Worm (Caenorhabditis elegans) whole organism, young adult: ENCODE data around the gene cng-1.

Experiments used
- F49E8.2 ChIP-seq: sonication (generic microtip); optimal IDR thresholded peaks from 3 replicates; lab custom pipeline; 2017; ENCODE audit warnings: missing genetic modification characterization, mild to moderate bottlenecking, missing compliant biosample characterization, antibody characterized with exemption, moderate library complexity; ENCODE audit not compliant: insufficient read depth
- ceh-40 ChIP-seq: fragments of 200-800 bp; sonication (Bioruptor generic); IDR thresholded peaks from 2 replicates; pipeline ENCODE4 v1.3.6; 2022; ENCODE audit warnings: missing genetic modification characterization, missing compliant biosample characterization
- hmg-20 ChIP-seq: fragments of 200-800 bp; sonication (Bioruptor generic); IDR thresholded peaks from 2 replicates; pipeline ENCODE4 v1.3.6; 2022; ENCODE audit warnings: missing genetic modification reagents, missing genetic modification characterization, missing compliant biosample characterization
- let-607 ChIP-seq, 2 experiments: fragments of 200-800 bp in 1 of 2; sonication (Bioruptor generic) in 1 of 2; sonication (generic microtip) in 1 of 2; optimal IDR thresholded peaks; 2 replicates each; lab custom pipeline; 2016 to 2018; ENCODE audit warnings: mild to moderate bottlenecking in 2 of 2, missing compliant biosample characterization in 2 of 2, missing genetic modification characterization in 2 of 2, moderate library complexity in 2 of 2, missing genotype in 1 of 2
- mcd-1 ChIP-seq: fragments of 200-800 bp; sonication (Bioruptor generic); IDR thresholded peaks from 2 replicates; pipeline ENCODE4 v1.3.6; 2022; ENCODE audit warnings: missing genetic modification reagents, missing genetic modification characterization, missing compliant biosample characterization
- nfya-1 ChIP-seq: sonication (generic microtip); optimal IDR thresholded peaks from 2 replicates; lab custom pipeline; 2017; ENCODE audit warnings: antibody characterized with exemption, missing compliant biosample characterization, missing genetic modification characterization, borderline replicate concordance; ENCODE audit not compliant: insufficient read depth
- snpc-1.3 ChIP-seq: sonication (generic microtip); optimal IDR thresholded peaks from 2 replicates; lab custom pipeline; 2017; ENCODE audit warnings: missing genetic modification characterization, mild to moderate bottlenecking, missing compliant biosample characterization, antibody characterized with exemption, moderate library complexity, missing genotype, missing genetic modification reagents; ENCODE audit not compliant: insufficient read depth
- snpc-3.4 ChIP-seq: sonication (generic microtip); optimal IDR thresholded peaks from 2 replicates; lab custom pipeline; 2017; ENCODE audit warnings: missing genetic modification characterization, mild to moderate bottlenecking, missing compliant biosample characterization, antibody characterized with exemption, moderate library complexity, missing genotype, missing genetic modification reagents
- unc-130 ChIP-seq: sonication (generic microtip); optimal IDR thresholded peaks from 2 replicates; lab custom pipeline; 2016; ENCODE audit warnings: missing genetic modification reagents, missing genetic modification characterization, missing compliant biosample characterization

DNA sequence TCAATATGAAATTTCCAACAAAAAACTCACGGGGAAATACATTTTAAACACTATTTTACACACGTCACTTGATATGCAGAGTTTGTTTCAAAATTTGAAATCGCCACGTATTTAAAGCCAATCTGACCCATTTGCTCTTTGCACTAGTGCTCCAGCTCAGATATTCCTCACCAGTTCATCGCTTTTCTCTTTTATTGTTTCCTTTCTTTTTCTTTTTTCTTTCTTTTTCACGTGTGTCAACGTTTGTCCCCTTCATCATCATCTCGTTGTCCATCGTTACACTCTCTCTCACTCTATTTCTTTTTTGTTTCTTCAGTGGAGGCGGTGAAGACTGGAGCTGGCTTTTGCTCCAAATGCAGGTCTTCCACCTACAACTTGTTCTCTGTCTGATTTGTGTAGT lies 46.7 kb downstream of the cng-1 start, which contains the start of gene F02D8.4:
- TF ChIP-seq unc-130 (GFP tag; lab: Kevin White, UChicago) (no peak), F49E8.2 (no peak), snpc-1.3 (tag; lab: Kevin White, UChicago) (no peak), let-607 (tag; optimal IDR thresholded peaks at IDR 0.05; lab: Kevin White, UChicago) (no peak), hmg-20 (GFP tag; lab: Robert Waterston, UW) (no peak), ceh-40 (no peak), nfya-1 (tag; lab: Kevin White, UChicago) (no peak), mcd-1 (GFP tag; lab: Robert Waterston, UW) (no peak), snpc-3.4 (no peak)
